In the genomic region with DNA sequence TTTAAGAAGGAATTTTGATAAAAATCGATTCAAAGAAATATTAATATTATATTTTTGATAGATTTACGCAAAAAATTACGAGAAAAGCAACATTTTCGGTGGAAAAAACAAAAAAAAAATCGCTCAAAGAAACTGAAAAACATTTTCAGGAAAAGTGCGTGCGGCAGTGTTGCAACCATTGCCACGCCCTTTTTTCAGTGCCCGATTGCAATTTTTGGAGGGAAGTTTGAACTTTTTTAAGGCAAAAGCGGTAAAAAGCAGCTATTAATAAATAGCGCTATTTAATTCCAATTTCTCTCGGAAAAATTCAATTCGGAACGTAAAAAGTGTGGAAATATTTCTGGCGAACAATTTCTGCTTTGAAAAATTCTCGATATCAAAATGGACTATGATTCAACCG, we compare ENCODE assay signal across 3 worm cellular contexts.
TF ChIP-seq lines count a peak whose summit lies in the region.

No protein-coding gene starts in this region.

TF ChIP-seq in whole organism, L1 larva, 84 proteins besides CTCF, POLR2A, EP300 and RAD21:
- TF ChIP-seq zag-1 (tag; optimal IDR thresholded peaks at IDR 0.05; lab: Kevin White, UChicago) (no peak), nhr-84 (tag; optimal IDR thresholded peaks at IDR 0.05; lab: Kevin White, UChicago) (no peak), dpl-1 (GFP tag; optimal IDR thresholded peaks at IDR 0.05; lab: Kevin White, UChicago) (peak in 2 of 3 experiments; percentile 36 to 66), nhr-85 (tag; lab: Kevin White, UChicago) (no peak), nhr-71 (tag; optimal IDR thresholded peaks at IDR 0.05; lab: Kevin White, UChicago) (no peak), pax-3 (tag; optimal IDR thresholded peaks at IDR 0.05; lab: Kevin White, UChicago) (no peak), aly-2 (tag; optimal IDR thresholded peaks at IDR 0.05; lab: Kevin White, UChicago) (no peak), ceh-90 (tag; optimal IDR thresholded peaks at IDR 0.05; lab: Kevin White, UChicago) (no peak), nhr-19 (GFP tag; conservative IDR thresholded peaks at IDR 0.05; lab: Robert Waterston, UW) (no peak), ceh-88 (GFP tag; IDR thresholded peaks at IDR 0.05; lab: Robert Waterston, UW) (no peak), snu-23 (GFP tag; optimal IDR thresholded peaks at IDR 0.05; lab: Kevin White, UChicago) (no peak), lsy-2 (tag; optimal IDR thresholded peaks at IDR 0.05; lab: Kevin White, UChicago) (no peak), nhr-47 (tag; optimal IDR thresholded peaks at IDR 0.05; lab: Kevin White, UChicago) (no peak), efl-1 (optimal IDR thresholded peaks at IDR 0.05; lab: Kevin White, UChicago) (peak; percentile 33 to 37), efl-1 (GFP tag; optimal IDR thresholded peaks at IDR 0.05 in 1 of 2; lab: Kevin White, UChicago) (peak; percentile 72 to 88), nhr-11 (tag; optimal IDR thresholded peaks at IDR 0.05; lab: Kevin White, UChicago) (no peak), nhr-20 (tag; optimal IDR thresholded peaks at IDR 0.05; lab: Kevin White, UChicago) (no peak), lin-35 (GFP tag; optimal IDR thresholded peaks at IDR 0.05; lab: Kevin White, UChicago) (peak; percentile 3 to 27), blmp-1 (tag; optimal IDR thresholded peaks at IDR 0.05; lab: Kevin White, UChicago) (no peak)

TF ChIP-seq in whole organism, L4 larva, 104 proteins besides CTCF, POLR2A, EP300 and RAD21:
- TF ChIP-seq lin-15B (tag; optimal IDR thresholded peaks at IDR 0.05; lab: Kevin White, UChicago) (no peak), mes-2 (tag; optimal IDR thresholded peaks at IDR 0.05; lab: Kevin White, UChicago; ENCODE audit: poor library complexity, severe bottlenecking) (peak; percentile 48)
TF ChIP-seq in whole organism, L4 larva: peak in this region for 1.

TF ChIP-seq in whole organism, young adult, 124 proteins besides CTCF, POLR2A, EP300 and RAD21:
- TF ChIP-seq lsl-1 (GFP tag; optimal IDR thresholded peaks at IDR 0.05; lab: Kevin White, UChicago) (peak; percentile 18), F33H1.4 (GFP tag; IDR thresholded peaks at IDR 0.05; lab: Robert Waterston, UW) (0 out of 2 replicates have a peak, but pooled peaks have one; percentile 7), snpc-4 (GFP tag; optimal IDR thresholded peaks at IDR 0.05; lab: Kevin White, UChicago) (no peak), snpc-4 (tag; optimal IDR thresholded peaks at IDR 0.05; lab: Kevin White, UChicago) (no peak), gei-17 (GFP tag; optimal IDR thresholded peaks at IDR 0.05; lab: Kevin White, UChicago) (no peak), efl-1 (GFP tag; optimal IDR thresholded peaks at IDR 0.05; lab: Kevin White, UChicago) (peak; percentile 47), K11D2.4 (GFP tag; IDR thresholded peaks at IDR 0.05; lab: Robert Waterston, UW) (no peak), hmg-20 (GFP tag; IDR thresholded peaks at IDR 0.05; lab: Robert Waterston, UW) (no peak), lin-54 (GFP tag; optimal IDR thresholded peaks at IDR 0.05; lab: Kevin White, UChicago) (peak; percentile 46), ceh-100 (GFP tag; IDR thresholded peaks at IDR 0.05; lab: Robert Waterston, UW) (peak; percentile 35; the same call in 1 of the 2 replicates), dpl-1 (GFP tag; optimal IDR thresholded peaks at IDR 0.05; lab: Kevin White, UChicago) (peak; percentile 39), tbx-9 (tag; optimal IDR thresholded peaks at IDR 0.05; lab: Kevin White, UChicago; ENCODE audit: borderline replicate concordance) (no peak)
